Fruit fly (Drosophila melanogaster): ENCODE measurements around the gene CG6012.

CG6012 gene

DNA sequence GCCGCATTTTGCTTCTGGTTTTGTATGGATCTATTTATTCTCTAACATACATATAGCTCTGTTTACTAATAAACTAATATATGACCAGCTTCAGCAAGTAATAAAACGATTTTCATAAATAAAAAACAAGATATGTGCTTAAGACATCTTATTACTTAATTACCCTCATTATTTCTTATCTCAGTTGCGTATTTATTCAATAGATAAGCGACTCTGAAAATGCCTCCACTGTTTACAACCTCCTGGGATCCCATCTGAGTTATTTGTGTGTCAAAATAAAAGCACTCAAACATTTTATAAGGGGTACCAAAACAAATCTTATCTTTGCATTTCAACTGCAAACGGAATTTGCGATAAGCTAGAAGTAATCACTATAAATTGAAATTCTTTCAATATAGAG is 41.6 kb downstream of the CG6012 start:
- TF ChIP-seq vri (GFP tag; optimal IDR thresholded peaks at IDR 0.05) (peak; percentile 82), svp (GFP tag) (peak; percentile 66), OdsH (GFP tag; optimal IDR thresholded peaks at IDR 0.05) (no peak), Eip78C (GFP tag) (peak; percentile 44), achi (GFP tag; optimal IDR thresholded peaks at IDR 0.05) (no peak)

DNA sequence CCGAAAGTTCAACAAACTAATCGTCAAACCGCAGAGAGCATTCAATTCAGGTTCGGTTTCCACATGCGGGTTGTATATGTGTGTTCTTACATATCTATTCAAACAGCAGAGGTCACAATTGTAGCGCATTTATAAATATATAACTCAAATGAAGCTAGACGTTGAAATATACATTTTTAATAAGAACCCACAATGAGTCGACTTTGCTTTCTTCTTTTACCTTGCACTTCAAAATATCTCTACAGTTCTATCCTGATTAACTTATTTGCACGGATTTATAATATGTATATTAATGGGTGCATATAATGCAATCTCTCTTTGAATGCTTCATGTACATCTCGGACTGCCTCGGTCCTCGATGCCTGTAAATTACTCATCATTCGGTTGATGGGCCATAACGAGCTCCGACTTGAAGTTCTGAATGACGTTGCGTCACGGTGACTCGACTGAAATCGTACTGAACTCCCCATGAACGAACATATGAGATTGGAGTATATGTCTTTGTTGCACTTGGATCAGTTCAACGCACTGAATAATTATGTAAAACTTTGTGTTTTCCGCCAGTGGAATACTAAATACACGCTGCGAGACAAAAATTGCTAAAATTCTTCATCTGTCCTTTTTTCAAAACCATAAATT is 42.8 kb downstream of the CG6012 start:
- TF ChIP-seq fd59A (GFP tag; optimal IDR thresholded peaks at IDR 0.05) = peak; percentile 61
- peak; percentile 56 for TF ChIP-seq CG34406 (GFP tag; optimal IDR thresholded peaks at IDR 0.05)
- peak; percentile 66 for TF ChIP-seq Lpt (GFP tag; optimal IDR thresholded peaks at IDR 0.05)
- peak; percentile 84 for TF ChIP-seq CG15336 (GFP tag; IDR thresholded peaks at IDR 0.05)
- peak; percentile 52; the same call in 1 of the 2 replicates for TF ChIP-seq Gug (GFP tag; IDR thresholded peaks at IDR 0.05)
- TF ChIP-seq Hr39 (GFP tag; optimal IDR thresholded peaks at IDR 0.05) = peak; percentile 51
- TF ChIP-seq pdm3 (GFP tag; optimal IDR thresholded peaks at IDR 0.05) = peak; percentile 75
- peak; percentile 72 for TF ChIP-seq CG6276 (GFP tag; optimal IDR thresholded peaks at IDR 0.05)
- TF ChIP-seq CG3919 (GFP tag; optimal IDR thresholded peaks at IDR 0.05) = no peak
- peak; percentile 59 for TF ChIP-seq CG1621 (tag; optimal IDR thresholded peaks at IDR 0.05)
- TF ChIP-seq dac (GFP tag; optimal IDR thresholded peaks at IDR 0.05) = no peak
- peak; percentile 75 for TF ChIP-seq esn (GFP tag; optimal IDR thresholded peaks at IDR 0.05)
- peak; percentile 73 for TF ChIP-seq spab (GFP tag; optimal IDR thresholded peaks at IDR 0.05)
- peak; percentile 62 for TF ChIP-seq Sox102F (GFP tag; optimal IDR thresholded peaks at IDR 0.05)
- peak; percentile 56; the same call in 1 of the 2 replicates for TF ChIP-seq CG11294 (GFP tag; IDR thresholded peaks at IDR 0.05)
- TF ChIP-seq fkh (GFP tag; optimal IDR thresholded peaks at IDR 0.05) = no peak
- TF ChIP-seq Blimp-1 (GFP tag; optimal IDR thresholded peaks at IDR 0.05) = no peak
- peak; percentile 76 for TF ChIP-seq Sox14 (GFP tag; optimal IDR thresholded peaks at IDR 0.05)
- no peak for TF ChIP-seq CG16779 (tag; optimal IDR thresholded peaks at IDR 0.05)
- peak; percentile 30 to 75 for TF ChIP-seq salr (GFP tag; optimal IDR thresholded peaks at IDR 0.05)
- peak; percentile 63 for TF ChIP-seq CG3032 (tag; optimal IDR thresholded peaks at IDR 0.05)
- TF ChIP-seq Ets96B (tag; optimal IDR thresholded peaks at IDR 0.05) = peak; percentile 72
- peak; percentile 5 for TF ChIP-seq CG9139 (GFP tag; optimal IDR thresholded peaks at IDR 0.05)
- peak; percentile 77 for TF ChIP-seq acj6 (GFP tag; optimal IDR thresholded peaks at IDR 0.05)
- peak; percentile 58 for TF ChIP-seq CG8319 (GFP tag; optimal IDR thresholded peaks at IDR 0.05)
- peak; percentile 63 for TF ChIP-seq topi (GFP tag; optimal IDR thresholded peaks at IDR 0.05)
- TF ChIP-seq Eip78C (GFP tag) = peak; percentile 95
- no peak for TF ChIP-seq fd85E (GFP tag; optimal IDR thresholded peaks at IDR 0.05)
- TF ChIP-seq Hr38 (GFP tag; optimal IDR thresholded peaks at IDR 0.05) = no peak
- peak; percentile 57 for TF ChIP-seq lz (GFP tag; optimal IDR thresholded peaks at IDR 0.05)
- TF ChIP-seq CG11762 (GFP tag; optimal IDR thresholded peaks at IDR 0.05; ENCODE audit: insufficient read depth) = peak; percentile 53
- TF ChIP-seq Eip93F (GFP tag; optimal IDR thresholded peaks at IDR 0.05) = no peak
- peak; percentile 75 for TF ChIP-seq OdsH (GFP tag; optimal IDR thresholded peaks at IDR 0.05)
- TF ChIP-seq eg (GFP tag; IDR thresholded peaks at IDR 0.05) = no peak; the same call in 1 of the 3 replicates
- peak; percentile 71 for TF ChIP-seq vri (GFP tag; optimal IDR thresholded peaks at IDR 0.05)
- TF ChIP-seq Sox15 (GFP tag; optimal IDR thresholded peaks at IDR 0.05) = peak; percentile 44
- TF ChIP-seq svp (GFP tag) = peak; percentile 71
- TF ChIP-seq Smox (GFP tag; optimal IDR thresholded peaks at IDR 0.05) = peak; percentile 62
- TF ChIP-seq CG4318 (GFP tag; optimal IDR thresholded peaks at IDR 0.05) = peak; percentile 37
- TF ChIP-seq cyc (GFP tag; optimal IDR thresholded peaks at IDR 0.05) = peak; percentile 51
- TF ChIP-seq CG31627 (GFP tag; optimal IDR thresholded peaks at IDR 0.05) = peak; percentile 49
- peak; percentile 69 for TF ChIP-seq Eip75B (GFP tag; optimal IDR thresholded peaks at IDR 0.05)
- no peak for TF ChIP-seq CG6854 (GFP tag; optimal IDR thresholded peaks at IDR 0.05)
- TF ChIP-seq net (GFP tag; optimal IDR thresholded peaks at IDR 0.05) = peak; percentile 70
- TF ChIP-seq CG10631 (GFP tag; optimal IDR thresholded peaks at IDR 0.05) = peak; percentile 75
- TF ChIP-seq CG32006 (GFP tag; optimal IDR thresholded peaks at IDR 0.05) = peak; percentile 82
- peak; percentile 79; the same call in 2 of the 3 replicates for TF ChIP-seq CG8119 (GFP tag; IDR thresholded peaks at IDR 0.05)
- TF ChIP-seq CG6808 (GFP tag; optimal IDR thresholded peaks at IDR 0.05) = peak; percentile 42
